Fruit fly (Drosophila melanogaster) whole organism, embryonic: ENCODE measurements around the gene CG15725.

Source experiments
- CG10366 ChIP-seq: fragments of 200-800 bp; sonication (Bioruptor generic); IDR thresholded peaks from 2 replicates; pipeline ENCODE4 v1.3.6; 2022; ENCODE audit warnings: missing biosample characterization, missing genetic modification characterization
- CG10654 ChIP-seq: fragments of 200-800 bp; sonication (Bioruptor generic); optimal IDR thresholded peaks from 2 replicates; lab custom pipeline; 2016; ENCODE audit warnings: missing biosample characterization, missing genetic modification characterization
- CG11696 ChIP-seq: fragments of 200-800 bp; sonication (Bioruptor generic); IDR thresholded peaks from 2 replicates; pipeline ENCODE4 v1.3.6; 2022; ENCODE audit warnings: missing biosample characterization, missing genetic modification characterization
- CG14860 ChIP-seq: fragments of 200-800 bp; sonication (Bioruptor generic); IDR thresholded peaks from 3 replicates; pipeline ENCODE4 v1.3.6; 2022; ENCODE audit warnings: missing biosample characterization, missing genetic modification characterization; ENCODE audit not compliant: partially characterized antibody
- CG1529 ChIP-seq: fragments of 200-800 bp; sonication (Bioruptor generic); optimal IDR thresholded peaks from 3 replicates; lab custom pipeline; 2018; ENCODE audit warnings: missing biosample characterization, missing genetic modification characterization
- CG18599 ChIP-seq: fragments of 200-800 bp; sonication (Bioruptor generic); optimal IDR thresholded peaks from 3 replicates; lab custom pipeline; 2017; ENCODE audit warnings: missing biosample characterization, missing genetic modification characterization, mild to moderate bottlenecking, moderate library complexity, missing genetic modification reagents
- CG30403 ChIP-seq: fragments of 200-800 bp; sonication (Bioruptor generic); optimal IDR thresholded peaks from 3 replicates; lab custom pipeline; 2016; ENCODE audit warnings: missing biosample characterization, missing genetic modification characterization
- CG32532 ChIP-seq: fragments of 200-800 bp; sonication (Bioruptor generic); IDR thresholded peaks from 2 replicates; pipeline ENCODE4 v1.3.6; 2022; ENCODE audit warnings: missing biosample characterization, missing genetic modification characterization
- CG33213 ChIP-seq: fragments of 200-800 bp; sonication (Bioruptor generic); optimal IDR thresholded peaks from 3 replicates; lab custom pipeline; 2016; ENCODE audit warnings: missing biosample characterization, missing genetic modification characterization
- CG6254 ChIP-seq: fragments of 200-800 bp; sonication (Bioruptor generic); optimal IDR thresholded peaks from 3 replicates; lab custom pipeline; 2017; ENCODE audit warnings: mild to moderate bottlenecking, missing biosample characterization, missing genetic modification reagents, missing genetic modification characterization
- CG6689 ChIP-seq: fragments of 200-800 bp; sonication (Bioruptor generic); IDR thresholded peaks from 2 replicates; pipeline ENCODE4 v1.3.6; 2022; ENCODE audit warnings: missing biosample characterization, missing genetic modification characterization
- CG7745 ChIP-seq: fragments of 200-800 bp; sonication (Bioruptor generic); optimal IDR thresholded peaks from 2 replicates; lab custom pipeline; 2018; ENCODE audit warnings: missing biosample characterization, mild to moderate bottlenecking, missing genetic modification characterization, moderate library complexity
- CG8388 ChIP-seq: fragments of 200-800 bp; sonication (Bioruptor generic); optimal IDR thresholded peaks from 2 replicates; lab custom pipeline; 2019; ENCODE audit warnings: missing biosample characterization, mild to moderate bottlenecking, missing genetic modification characterization, moderate library complexity
- CG9727 ChIP-seq: fragments of 200-800 bp; sonication (Bioruptor generic); optimal IDR thresholded peaks from 3 replicates; lab custom pipeline; 2017; ENCODE audit warnings: missing biosample characterization, mild to moderate bottlenecking, missing genetic modification characterization
- CG9817 ChIP-seq: fragments of 200-800 bp; sonication (Bioruptor generic); optimal IDR thresholded peaks from 2 replicates; lab custom pipeline; 2018; ENCODE audit warnings: missing biosample characterization, mild to moderate bottlenecking, missing genetic modification characterization, moderate library complexity
- D19B ChIP-seq: fragments of 200-800 bp; sonication (Bioruptor generic); optimal IDR thresholded peaks from 2 replicates; lab custom pipeline; 2017; ENCODE audit warnings: missing biosample characterization, mild to moderate bottlenecking, missing genetic modification characterization
- Dek ChIP-seq: fragments of 200-800 bp; sonication (Bioruptor generic); optimal IDR thresholded peaks from 3 replicates; lab custom pipeline; 2019; ENCODE audit warnings: missing biosample characterization, mild to moderate bottlenecking, missing genetic modification characterization, moderate library complexity
- Dfd ChIP-seq, 2 experiments: fragments of >200 bp; optimal IDR thresholded peaks; 2 replicates each; lab custom pipeline; 2017; ENCODE audit warnings: missing biosample characterization in 2 of 2, missing genetic modification characterization in 2 of 2
- Dll ChIP-seq: fragments of 200-800 bp; sonication (Bioruptor generic); IDR thresholded peaks from 4 replicates; pipeline ENCODE4 v1.3.6; 2022; ENCODE audit warnings: missing biosample characterization, missing genetic modification characterization; ENCODE audit not compliant: partially characterized antibody
- Ets65A ChIP-seq: fragments of 200-800 bp; sonication (Bioruptor generic); peaks from one replicate; lab custom pipeline; 2016; ENCODE audit warnings: missing biosample characterization, missing genetic modification characterization
- HLH3B ChIP-seq: fragments of 200-800 bp; sonication (Bioruptor generic); IDR thresholded peaks from 2 replicates; pipeline ENCODE4 v1.3.6; 2022; ENCODE audit warnings: missing biosample characterization, missing genetic modification characterization
- Hey ChIP-seq: fragments of 200-800 bp; sonication (Bioruptor generic); optimal IDR thresholded peaks from 3 replicates; lab custom pipeline; 2018; ENCODE audit warnings: missing biosample characterization, mild to moderate bottlenecking, missing genetic modification characterization
- HmgZ ChIP-seq: fragments of 200-800 bp; sonication (Bioruptor generic); optimal IDR thresholded peaks from 2 replicates; lab custom pipeline; 2018; ENCODE audit warnings: missing biosample characterization, mild to moderate bottlenecking, missing genetic modification characterization
- Hr39 ChIP-seq: fragments of >200 bp; optimal IDR thresholded peaks from 2 replicates; lab custom pipeline; 2017
- Kr ChIP-seq: fragments of 200-800 bp; sonication (Bioruptor generic); optimal IDR thresholded peaks from 2 replicates; lab custom pipeline; 2017; ENCODE audit warnings: missing biosample characterization, mild to moderate bottlenecking, missing genetic modification characterization
- Lhr ChIP-seq: fragments of 200-800 bp; sonication (Bioruptor generic); optimal IDR thresholded peaks from 3 replicates; lab custom pipeline; 2017; ENCODE audit warnings: mild to moderate bottlenecking, missing biosample characterization, missing genetic modification reagents, missing genetic modification characterization
- Med ChIP-seq: fragments of 200-800 bp; sonication (Bioruptor generic); peaks from one replicate; lab custom pipeline; 2016; ENCODE audit warnings: missing biosample characterization, missing genetic modification characterization, mild to moderate bottlenecking, inconsistent platforms, moderate library complexity
- Myb ChIP-seq: fragments of 200-800 bp; sonication (Bioruptor generic); optimal IDR thresholded peaks from 2 replicates; lab custom pipeline; 2016; ENCODE audit warnings: missing biosample characterization, missing genetic modification characterization
- Scr ChIP-seq: fragments of 200-800 bp; sonication (Bioruptor generic); IDR thresholded peaks from 2 replicates; pipeline ENCODE4 v1.3.6; 2022; ENCODE audit warnings: missing biosample characterization, missing genetic modification characterization; ENCODE audit not compliant: partially characterized antibody
- Six4 ChIP-seq: fragments of 200-800 bp; sonication (Bioruptor generic); optimal IDR thresholded peaks from 2 replicates; lab custom pipeline; 2016; ENCODE audit warnings: missing biosample characterization, missing genetic modification characterization
- Stat92E ChIP-seq, 3 experiments: fragments of >200 bp in 2 of 3; fragments of 200-800 bp in 1 of 3; sonication (Bioruptor generic) in 1 of 3; optimal IDR thresholded peaks; 2 replicates each; lab custom pipeline; 2017 to 2019; ENCODE audit warnings: missing biosample characterization in 3 of 3, missing genetic modification characterization in 3 of 3, mild to moderate bottlenecking in 1 of 3, moderate library complexity in 1 of 3
- Taf1 ChIP-seq: fragments of 200-800 bp; sonication (Bioruptor generic); IDR thresholded peaks from 2 replicates; pipeline ENCODE4 v1.3.6; 2022; ENCODE audit warnings: missing biosample characterization, missing genetic modification characterization
- abd-A ChIP-seq: fragments of 200-800 bp; sonication (Bioruptor generic); optimal IDR thresholded peaks from 3 replicates; lab custom pipeline; 2019; ENCODE audit warnings: missing biosample characterization, mild to moderate bottlenecking, missing genetic modification characterization, moderate library complexity
- bbx ChIP-seq: fragments of 200-800 bp; sonication (Bioruptor generic); IDR thresholded peaks from 2 replicates; pipeline ENCODE4 v1.3.6; 2022; ENCODE audit warnings: missing biosample characterization, missing genetic modification characterization; ENCODE audit not compliant: partially characterized antibody
- crol ChIP-seq: fragments of 200-800 bp; sonication (Bioruptor generic); IDR thresholded peaks from 2 replicates; pipeline ENCODE4 v1.3.6; 2022; ENCODE audit warnings: missing biosample characterization, missing genetic modification characterization
- eve ChIP-seq, 2 experiments: fragments of >200 bp; optimal IDR thresholded peaks; 2 replicates each; lab custom pipeline; 2017; ENCODE audit warnings: missing biosample characterization in 2 of 2, missing genetic modification characterization in 2 of 2
- exex ChIP-seq: fragments of 200-800 bp; sonication (Bioruptor generic); optimal IDR thresholded peaks from 4 replicates; lab custom pipeline; 2018; ENCODE audit warnings: missing biosample characterization, mild to moderate bottlenecking, missing genetic modification characterization, moderate library complexity
- lola ChIP-seq, 3 experiments: fragments of >200 bp in 2 of 3; fragments of 200-800 bp in 1 of 3; sonication (Bioruptor generic) in 1 of 3; optimal IDR thresholded peaks; 2 replicates each; lab custom pipeline; 2017 to 2019; ENCODE audit warnings: missing biosample characterization in 3 of 3, missing genetic modification characterization in 3 of 3, mild to moderate bottlenecking in 1 of 3, moderate library complexity in 1 of 3
- luna ChIP-seq: fragments of 200-800 bp; sonication (Bioruptor generic); optimal IDR thresholded peaks from 2 replicates; lab custom pipeline; 2016; ENCODE audit warnings: missing biosample characterization, missing genetic modification characterization
- nerfin-2 ChIP-seq: fragments of 200-800 bp; sonication (Bioruptor generic); IDR thresholded peaks from 2 replicates; pipeline ENCODE4 v1.3.6; 2022; ENCODE audit warnings: missing biosample characterization, missing genetic modification characterization; ENCODE audit not compliant: partially characterized antibody
- pita ChIP-seq: fragments of 200-800 bp; sonication (Bioruptor generic); optimal IDR thresholded peaks from 2 replicates; lab custom pipeline; 2017; ENCODE audit warnings: missing biosample characterization, mild to moderate bottlenecking, missing genetic modification characterization
- pnt ChIP-seq: fragments of 200-800 bp; sonication (Bioruptor generic); optimal IDR thresholded peaks from 3 replicates; lab custom pipeline; 2016; ENCODE audit warnings: missing biosample characterization, missing genetic modification characterization
- so ChIP-seq: fragments of 200-800 bp; sonication (Bioruptor generic); IDR thresholded peaks from 3 replicates; pipeline ENCODE4 v1.3.6; 2022; ENCODE audit warnings: missing biosample characterization, missing genetic modification characterization
- stc ChIP-seq: fragments of 200-800 bp; sonication (Bioruptor generic); IDR thresholded peaks from 2 replicates; pipeline ENCODE4 v1.3.6; 2022; ENCODE audit warnings: missing biosample characterization, missing genetic modification characterization
- trem ChIP-seq: fragments of 200-800 bp; optimal IDR thresholded peaks from 3 replicates; lab custom pipeline; 2019; ENCODE audit warnings: missing biosample characterization, mild to moderate bottlenecking, missing genetic modification characterization, moderate library complexity
- trh ChIP-seq: fragments of 200-800 bp; sonication (Bioruptor generic); optimal IDR thresholded peaks from 2 replicates; lab custom pipeline; 2016; ENCODE audit warnings: missing biosample characterization, missing genetic modification characterization
- unc-4 ChIP-seq: fragments of 200-800 bp; sonication (Bioruptor generic); IDR thresholded peaks from 2 replicates; pipeline ENCODE4 v1.3.6; 2022; ENCODE audit warnings: missing biosample characterization, missing genetic modification characterization; ENCODE audit not compliant: partially characterized antibody
- vvl ChIP-seq: fragments of 200-800 bp; sonication (Bioruptor generic); IDR thresholded peaks from 2 replicates; pipeline ENCODE4 v1.3.6; 2022; ENCODE audit warnings: missing biosample characterization, missing genetic modification characterization
- zf30C ChIP-seq: fragments of 200-800 bp; sonication (Bioruptor generic); optimal IDR thresholded peaks from 3 replicates; lab custom pipeline; 2018; ENCODE audit warnings: missing biosample characterization, mild to moderate bottlenecking, missing genetic modification characterization

CG15725 gene

DNA sequence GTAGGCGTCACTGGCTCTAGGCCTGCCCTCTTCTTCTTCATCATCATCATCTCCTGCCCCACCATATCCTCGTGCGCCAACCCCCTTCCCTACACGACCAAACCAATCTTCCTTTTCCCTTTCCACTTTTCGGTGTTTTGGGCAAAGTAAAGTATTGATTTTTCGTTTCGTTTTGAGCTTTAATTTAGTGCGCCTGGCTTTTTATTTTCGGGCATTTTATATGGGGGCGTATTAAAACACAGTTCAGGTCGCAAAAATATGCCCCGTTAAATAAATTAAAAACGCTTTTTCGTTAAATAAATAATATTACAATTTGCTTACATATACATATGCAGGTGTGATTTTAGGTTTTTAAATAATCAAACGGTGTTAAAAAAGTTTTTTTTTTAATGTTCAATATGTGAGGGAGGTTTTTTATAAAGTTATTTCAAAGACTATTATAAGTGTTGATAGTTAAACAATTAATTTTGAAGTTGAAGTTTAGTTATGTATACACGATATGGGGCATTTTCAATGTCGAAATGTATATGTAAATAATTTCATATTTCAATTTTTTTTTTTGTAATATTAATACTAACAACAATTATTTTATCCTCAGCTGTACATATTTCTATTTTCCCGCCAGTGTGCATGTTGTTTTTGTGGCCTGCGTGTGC lies 32.2 kb downstream of the CG15725 start (continued):
- TF ChIP-seq Six4 (GFP tag; lab: Kevin White, UChicago) (peak; percentile 42), lola (GFP tag; optimal IDR thresholded peaks at IDR 0.05; lab: Kevin White, UChicago) (peak in 1 of 3 experiments; percentile 71), trh (GFP tag; lab: Kevin White, UChicago) (peak; percentile 20), HLH3B (peak; percentile 59), CG8388 (peak; percentile 80), stc (GFP tag; lab: Robert Waterston, UW) (no peak; the same call in 1 of the 2 replicates), CG33213 (GFP tag; lab: Kevin White, UChicago) (no peak), Lhr (GFP tag; lab: Kevin White, UChicago) (peak; percentile 13), Myb (GFP tag; lab: Kevin White, UChicago) (no peak), Dfd (GFP tag; optimal IDR thresholded peaks at IDR 0.05; lab: Kevin White, UChicago) (no peak), zf30C (no peak), CG11696 (GFP tag; lab: Robert Waterston, UW) (peak; percentile 84), exex (tag; lab: Kevin White, UChicago) (no peak), D19B (GFP tag; lab: Kevin White, UChicago) (peak; percentile 52), CG10366 (GFP tag; lab: Robert Waterston, UW) (peak; percentile 27; the same call in 1 of the 2 replicates), Ets65A (GFP tag; lab: Kevin White, UChicago) (no peak), Taf1 (GFP tag; lab: Robert Waterston, UW) (no peak), nerfin-2 (GFP tag; lab: Robert Waterston, UW) (no peak), CG14860 (GFP tag; lab: Robert Waterston, UW) (no peak), pnt (GFP tag; lab: Kevin White, UChicago) (no peak), so (GFP tag; lab: Robert Waterston, UW) (no peak; the same call in 2 of the 3 replicates), bbx (GFP tag; lab: Robert Waterston, UW) (no peak), vvl (GFP tag; lab: Robert Waterston, UW) (peak; percentile 62), luna (GFP tag; lab: Kevin White, UChicago) (no peak), CG7745 (tag; lab: Kevin White, UChicago) (no peak), HmgZ (tag; lab: Kevin White, UChicago) (no peak), CG10654 (GFP tag; lab: Kevin White, UChicago) (peak; percentile 43), CG9817 (tag; lab: Kevin White, UChicago) (peak; percentile 59), pita (GFP tag; lab: Kevin White, UChicago) (no peak), CG9727 (GFP tag; lab: Kevin White, UChicago) (peak; percentile 86), Dek (peak; percentile 74), Stat92E (GFP tag; optimal IDR thresholded peaks at IDR 0.05; lab: Kevin White, UChicago) (no peak), CG18599 (peak; percentile 69), Hr39 (lab: Kevin White, UChicago) (no peak), eve (GFP tag; optimal IDR thresholded peaks at IDR 0.05; lab: Kevin White, UChicago) (no peak), CG6689 (GFP tag; lab: Robert Waterston, UW) (peak; percentile 70), Kr (GFP tag; lab: Kevin White, UChicago) (no peak), trem (tag; lab: Kevin White, UChicago) (peak; percentile 35), CG6254 (GFP tag; lab: Kevin White, UChicago) (peak; percentile 19), unc-4 (no peak), Hey (tag; lab: Kevin White, UChicago) (no peak), CG32532 (GFP tag; lab: Robert Waterston, UW) (peak; percentile 59; the same call in 1 of the 2 replicates), CG1529 (GFP tag; lab: Kevin White, UChicago) (peak; percentile 54), Med (peak; percentile 65), CG30403 (GFP tag; lab: Kevin White, UChicago) (peak; percentile 83), crol (GFP tag; lab: Robert Waterston, UW) (no peak), Scr (GFP tag; lab: Robert Waterston, UW) (no peak), abd-A (tag; lab: Kevin White, UChicago) (no peak), Dll (GFP tag; lab: Robert Waterston, UW) (no peak)
